Fruit fly (Drosophila melanogaster) whole organism, larva: ENCODE results near the gene RhoGDI.

Experiments used
- noc ChIP-seq: fragments of 200-800 bp; sonication (Bioruptor generic); optimal IDR thresholded peaks from 3 replicates; lab custom pipeline; 2019; ENCODE audit warnings: missing biosample characterization, mild to moderate bottlenecking, missing genetic modification characterization, moderate library complexity

Gene RhoGDI

DNA sequence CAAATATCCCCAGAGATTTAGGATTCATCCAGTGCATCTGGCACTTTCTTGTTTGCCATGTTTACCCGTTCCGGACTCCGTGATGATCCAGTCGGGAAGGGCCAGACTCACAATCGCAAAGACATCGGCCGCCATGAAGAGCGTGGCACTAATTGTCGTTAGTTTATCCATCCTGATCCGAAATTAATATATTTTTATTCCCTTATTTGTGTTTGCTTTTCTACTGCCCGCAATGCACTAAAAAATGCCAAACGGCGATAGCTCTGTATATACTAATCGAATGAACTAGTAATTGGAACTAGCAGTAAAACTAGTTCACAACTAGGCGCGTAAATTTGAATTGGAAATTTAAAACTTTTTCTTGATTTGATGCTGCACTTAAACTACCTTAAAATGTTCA, 51.0 kb downstream of the RhoGDI start, which contains the start of gene CG14182:
Gene CG14182, minus strand, starts transcription at position 221 of the 400 bp plus-strand sequence.
- no peak for TF ChIP-seq noc (tag; lab: Kevin White, UChicago)

DNA sequence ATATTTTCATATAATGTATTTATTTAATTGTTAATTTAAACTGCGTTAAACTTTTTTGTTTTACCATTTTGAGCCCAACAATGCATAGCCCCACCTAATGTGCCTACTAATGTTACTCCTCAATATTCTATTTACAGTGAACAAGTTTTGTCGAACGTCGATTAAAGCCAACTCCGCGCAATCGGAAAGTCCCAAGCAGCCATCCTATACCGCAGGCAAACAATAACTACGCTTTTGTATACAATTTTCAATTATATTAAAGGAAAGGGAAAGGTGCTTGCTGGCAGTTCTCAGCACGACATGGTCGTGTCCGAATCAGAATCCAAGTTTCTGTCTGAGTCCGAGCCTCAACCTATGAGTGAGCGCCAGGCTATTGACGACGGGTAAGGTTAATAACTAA, 52.8 kb downstream of the RhoGDI start, which contains the start of gene CG17732:
Gene CG17732, plus strand, starts transcription at position 301 of the 400 bp plus-strand sequence.
- TF ChIP-seq noc (tag; lab: Kevin White, UChicago) = no peak
